Worm (Caenorhabditis elegans): ENCODE results near the gene F02D10.3.

DNA sequence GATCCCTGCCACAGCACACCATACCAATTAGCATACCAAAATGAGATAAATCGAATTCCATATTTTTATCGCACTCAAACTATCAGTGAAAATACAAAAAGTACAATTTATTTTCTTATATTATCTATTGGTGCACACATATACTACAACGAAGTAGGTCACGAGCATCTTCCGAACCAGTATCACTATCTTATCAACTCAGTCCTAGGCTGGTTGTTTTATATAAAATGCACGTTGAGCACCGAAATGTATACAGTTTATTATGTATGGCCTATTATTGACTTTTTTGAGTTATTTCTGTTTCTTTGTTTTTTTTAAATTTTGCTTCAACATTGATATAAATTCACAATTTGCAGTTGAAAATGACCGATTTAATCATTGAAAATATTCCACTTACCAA, 46.7 kb downstream of the F02D10.3 start, which contains the start of gene C29F7.2:
- TF ChIP-seq unc-42 (tag; optimal IDR thresholded peaks at IDR 0.05): no peak
- no peak for TF ChIP-seq dmd-4 (tag; optimal IDR thresholded peaks at IDR 0.05; ENCODE audit: borderline replicate concordance)
- no peak for TF ChIP-seq sox-4 (tag; optimal IDR thresholded peaks at IDR 0.05)
- TF ChIP-seq elt-4 (tag; optimal IDR thresholded peaks at IDR 0.05): no peak
- no peak for TF ChIP-seq ttx-3 (tag; optimal IDR thresholded peaks at IDR 0.05)
- TF ChIP-seq ceh-19 (GFP tag; optimal IDR thresholded peaks at IDR 0.05): no peak
- no peak for TF ChIP-seq fkh-10 (GFP tag; optimal IDR thresholded peaks at IDR 0.05)
- TF ChIP-seq pag-3 (tag; optimal IDR thresholded peaks at IDR 0.05; ENCODE audit: borderline replicate concordance): no peak
- TF ChIP-seq F13H6.1 (tag; optimal IDR thresholded peaks at IDR 0.05): no peak
- no peak for TF ChIP-seq T23F11.4 (GFP tag; optimal IDR thresholded peaks at IDR 0.05)
- TF ChIP-seq pha-2 (tag; optimal IDR thresholded peaks at IDR 0.05): no peak
- TF ChIP-seq sdc-2 (tag; optimal IDR thresholded peaks at IDR 0.05): no peak
- no peak for TF ChIP-seq ceh-48 (tag; optimal IDR thresholded peaks at IDR 0.05)
- TF ChIP-seq ahr-1 (tag; optimal IDR thresholded peaks at IDR 0.05): no peak
